Worm (Caenorhabditis elegans): ENCODE results near the gene Y39B6A.42.

Y39B6A.42 gene

ce11 chrV:18980980-18981529, 11.6 kb upstream of the Y39B6A.42 start, which contains the start of the genes mrps-35 and sws-1 (continued):
- TF ChIP-seq ceh-9 (tag; optimal IDR thresholded peaks at IDR 0.05): no peak
- peak; percentile 82 for TF ChIP-seq zip-5 (tag; optimal IDR thresholded peaks at IDR 0.05)
- peak; percentile 83 for TF ChIP-seq mec-3 (tag; optimal IDR thresholded peaks at IDR 0.05; ENCODE audit: borderline replicate concordance)
- TF ChIP-seq gmeb-2 (tag; optimal IDR thresholded peaks at IDR 0.05): no peak
- no peak for TF ChIP-seq unc-3 (GFP tag; conservative IDR thresholded peaks at IDR 0.05)
- no peak for TF ChIP-seq unc-3 (tag; optimal IDR thresholded peaks at IDR 0.05)
- no peak for TF ChIP-seq sox-4 (tag; optimal IDR thresholded peaks at IDR 0.05)
- peak; percentile 18 for TF ChIP-seq nfya-1 (tag; optimal IDR thresholded peaks at IDR 0.05)
- peak; percentile 78 for TF ChIP-seq tbx-2 (tag; optimal IDR thresholded peaks at IDR 0.05)
- no peak for TF ChIP-seq C38D4.7 (GFP tag; optimal IDR thresholded peaks at IDR 0.05)
- no peak for TF ChIP-seq ceh-18 (tag; optimal IDR thresholded peaks at IDR 0.05)
- no peak for TF ChIP-seq syd-9 (tag; optimal IDR thresholded peaks at IDR 0.05)
- no peak for TF ChIP-seq nhr-11 (tag; optimal IDR thresholded peaks at IDR 0.05)
- no peak for TF ChIP-seq Y22D7AL.16 (tag; optimal IDR thresholded peaks at IDR 0.05)
- TF ChIP-seq lin-11 (tag; optimal IDR thresholded peaks at IDR 0.05): no peak
- TF ChIP-seq unc-42 (tag; optimal IDR thresholded peaks at IDR 0.05): peak; percentile 33
- no peak for TF ChIP-seq odd-2 (tag; optimal IDR thresholded peaks at IDR 0.05)
- TF ChIP-seq hlh-30 (tag; optimal IDR thresholded peaks at IDR 0.05; ENCODE audit: insufficient read depth): no peak
- TF ChIP-seq ceh-14 (tag; optimal IDR thresholded peaks at IDR 0.05): peak; percentile 62
- TF ChIP-seq elt-2 (tag; optimal IDR thresholded peaks at IDR 0.05): peak; percentile 56
- TF ChIP-seq unc-86 (tag; optimal IDR thresholded peaks at IDR 0.05): no peak
- TF ChIP-seq ceh-31 (tag; optimal IDR thresholded peaks at IDR 0.05): peak; percentile 97
- peak; percentile 2 for TF ChIP-seq eyg-1 (tag; optimal IDR thresholded peaks at IDR 0.05)
- TF ChIP-seq hlh-8 (tag; optimal IDR thresholded peaks at IDR 0.05): peak; percentile 66
- no peak for TF ChIP-seq T23F11.4 (GFP tag; optimal IDR thresholded peaks at IDR 0.05)
- TF ChIP-seq ets-4 (tag; optimal IDR thresholded peaks at IDR 0.05): peak; percentile 90
- TF ChIP-seq ceh-34 (tag; optimal IDR thresholded peaks at IDR 0.05): peak; percentile 38
- no peak for TF ChIP-seq K02D7.2 (tag; optimal IDR thresholded peaks at IDR 0.05)
- TF ChIP-seq pag-3 (tag; optimal IDR thresholded peaks at IDR 0.05; ENCODE audit: borderline replicate concordance): peak; percentile 37
- no peak for TF ChIP-seq elt-4 (tag; optimal IDR thresholded peaks at IDR 0.05)
- no peak for TF ChIP-seq hlh-13 (GFP tag; optimal IDR thresholded peaks at IDR 0.05)
- TF ChIP-seq pqm-1 (tag; optimal IDR thresholded peaks at IDR 0.05): peak; percentile 5
- TF ChIP-seq F13H6.1 (tag; optimal IDR thresholded peaks at IDR 0.05): peak; percentile 39
- no peak for TF ChIP-seq pax-1 (tag; optimal IDR thresholded peaks at IDR 0.05)
- no peak for TF ChIP-seq ceh-24 (tag; optimal IDR thresholded peaks at IDR 0.05)
- TF ChIP-seq npax-4 (tag; optimal IDR thresholded peaks at IDR 0.05): no peak
- no peak for TF ChIP-seq ceh-6 (GFP tag; optimal IDR thresholded peaks at IDR 0.05)
- peak; percentile 94 for TF ChIP-seq ceh-2 (tag; optimal IDR thresholded peaks at IDR 0.05)
- TF ChIP-seq ahr-1 (tag; optimal IDR thresholded peaks at IDR 0.05): no peak

- TF ChIP-seq ceh-31 (tag; optimal IDR thresholded peaks at IDR 0.05) (no peak), nfya-1 (tag; optimal IDR thresholded peaks at IDR 0.05) (no peak), fax-1 (tag; optimal IDR thresholded peaks at IDR 0.05) (no peak), ama-1 (optimal IDR thresholded peaks at IDR 0.05) (no peak), eyg-1 (tag; optimal IDR thresholded peaks at IDR 0.05) (no peak), syd-9 (tag; optimal IDR thresholded peaks at IDR 0.05) (no peak), sdc-2 (tag; optimal IDR thresholded peaks at IDR 0.05) (no peak), tbx-2 (tag; optimal IDR thresholded peaks at IDR 0.05) (no peak), zip-5 (tag; optimal IDR thresholded peaks at IDR 0.05) (no peak), ztf-16 (tag; optimal IDR thresholded peaks at IDR 0.05) (no peak), unc-86 (tag; optimal IDR thresholded peaks at IDR 0.05) (no peak), ceh-34 (tag; optimal IDR thresholded peaks at IDR 0.05) (no peak), mec-3 (tag; optimal IDR thresholded peaks at IDR 0.05; ENCODE audit: borderline replicate concordance) (no peak)
Measured at ce11 chrV:18978301-18978700, 8.9 kb upstream of the Y39B6A.42 start.
